Fruit fly (Drosophila melanogaster): ENCODE data around the gene Mesh1.

The Mesh1 gene

DNA sequence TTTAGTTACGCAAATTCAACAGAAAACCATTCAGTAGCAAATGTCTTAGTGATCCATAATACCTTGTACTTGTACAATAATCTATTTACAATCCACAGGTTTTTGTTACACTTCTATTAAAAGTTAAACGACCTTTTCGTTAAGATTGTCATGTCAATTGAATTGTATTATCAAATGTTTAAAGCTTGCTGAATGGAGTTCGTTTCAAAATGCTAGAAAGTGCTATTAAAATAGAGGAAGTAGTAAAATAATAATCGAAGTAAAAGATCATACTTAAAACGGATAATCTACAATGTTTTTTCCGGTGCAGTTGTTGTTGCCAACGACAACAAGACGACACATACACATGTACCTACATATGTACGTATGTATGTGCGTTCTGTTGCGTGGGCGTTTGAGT is 15.7 kb upstream of the Mesh1 start (continued):
- TF ChIP-seq gem (tag; optimal IDR thresholded peaks at IDR 0.05) (peak; percentile 44), bsh (GFP tag; optimal IDR thresholded peaks at IDR 0.05) (peak in 1 of 2 experiments; percentile 48), CG6813 (GFP tag; optimal IDR thresholded peaks at IDR 0.05) (no peak), ken (GFP tag; IDR thresholded peaks at IDR 0.05) (no peak), Stat92E (GFP tag; optimal IDR thresholded peaks at IDR 0.05) (no peak), pan (optimal IDR thresholded peaks at IDR 0.05) (no peak), pan (GFP tag; optimal IDR thresholded peaks at IDR 0.05 in 1 of 2, IDR thresholded peaks at IDR 0.05 in 1 of 2) (no peak), cwo (GFP tag; optimal IDR thresholded peaks at IDR 0.05) (no peak), crp (GFP tag; optimal IDR thresholded peaks at IDR 0.05) (no peak), lbe (GFP tag; optimal IDR thresholded peaks at IDR 0.05) (no peak), tup (GFP tag; optimal IDR thresholded peaks at IDR 0.05) (no peak), CG31365 (tag; optimal IDR thresholded peaks at IDR 0.05) (no peak), grau (tag; optimal IDR thresholded peaks at IDR 0.05) (peak; percentile 7), sens (GFP tag) (peak; percentile 66), CG1024 (GFP tag; IDR thresholded peaks at IDR 0.05) (no peak), CG5245 (GFP tag; optimal IDR thresholded peaks at IDR 0.05) (no peak), CG2712 (tag; optimal IDR thresholded peaks at IDR 0.05) (peak; percentile 46), CG5180 (GFP tag; optimal IDR thresholded peaks at IDR 0.05) (no peak), cg (GFP tag; optimal IDR thresholded peaks at IDR 0.05) (peak; percentile 42), unpg (GFP tag; optimal IDR thresholded peaks at IDR 0.05) (peak; percentile 5), CG11398 (GFP tag; optimal IDR thresholded peaks at IDR 0.05) (no peak), Ada2b (GFP tag; IDR thresholded peaks at IDR 0.05) (no peak), CG9437 (GFP tag; optimal IDR thresholded peaks at IDR 0.05) (no peak), Aef1 (GFP tag; IDR thresholded peaks at IDR 0.05) (no peak), CG13123 (GFP tag; optimal IDR thresholded peaks at IDR 0.05) (no peak), Xbp1 (GFP tag; optimal IDR thresholded peaks at IDR 0.05) (no peak), Chrac-16 (GFP tag; optimal IDR thresholded peaks at IDR 0.05) (no peak), ap (GFP tag; IDR thresholded peaks at IDR 0.05) (no peak), CG9817 (tag; optimal IDR thresholded peaks at IDR 0.05) (no peak), wor (GFP tag; IDR thresholded peaks at IDR 0.05) (no peak), CG11695 (GFP tag; IDR thresholded peaks at IDR 0.05) (no peak), gcm2 (GFP tag; optimal IDR thresholded peaks at IDR 0.05) (no peak), ato (GFP tag; IDR thresholded peaks at IDR 0.05; ENCODE audit: partially characterized antibody) (no peak), CG34376 (GFP tag; optimal IDR thresholded peaks at IDR 0.05) (no peak), CG1647 (GFP tag; optimal IDR thresholded peaks at IDR 0.05) (no peak), CG13287 (GFP tag; IDR thresholded peaks at IDR 0.05; ENCODE audit: partially characterized antibody) (no peak), row (GFP tag; IDR thresholded peaks at IDR 0.05) (0 out of 3 replicates have a peak, but pooled peaks have one; percentile 13), D19A (tag; optimal IDR thresholded peaks at IDR 0.05) (peak; percentile 23), CG1603 (tag; optimal IDR thresholded peaks at IDR 0.05) (peak; percentile 33), Atf-2 (GFP tag; optimal IDR thresholded peaks at IDR 0.05) (no peak), CG7271 (tag; optimal IDR thresholded peaks at IDR 0.05) (no peak), zf30C (GFP tag; optimal IDR thresholded peaks at IDR 0.05) (peak; percentile 44), pnt (GFP tag; optimal IDR thresholded peaks at IDR 0.05) (no peak), CG15601 (tag; optimal IDR thresholded peaks at IDR 0.05) (no peak), Ssrp (tag; optimal IDR thresholded peaks at IDR 0.05) (no peak), ranshi (GFP tag; IDR thresholded peaks at IDR 0.05) (no peak), zen2 (GFP tag; IDR thresholded peaks at IDR 0.05; ENCODE audit: partially characterized antibody) (no peak), phol (tag; optimal IDR thresholded peaks at IDR 0.05) (no peak), Hsf (GFP tag; optimal IDR thresholded peaks at IDR 0.05) (no peak), CG32772 (GFP tag; IDR thresholded peaks at IDR 0.05) (no peak), MTF-1 (GFP tag; optimal IDR thresholded peaks at IDR 0.05; ENCODE audit: borderline replicate concordance) (no peak)
